Worm (Caenorhabditis elegans): ENCODE measurements around the gene K04C1.5.

ce11 chrX:14213314-14213713, 34.5 kb upstream of the K04C1.5 start:
- TF ChIP-seq him-1 (tag; optimal IDR thresholded peaks at IDR 0.05): no peak
- TF ChIP-seq W03F9.2 (tag; optimal IDR thresholded peaks at IDR 0.05): no peak
- no peak for TF ChIP-seq dao-5 (tag; optimal IDR thresholded peaks at IDR 0.05)

All from whole organism, L4/young adult.